Worm (Caenorhabditis elegans) whole organism, dauer: Measurements from ENCODE around the gene C29F7.10.
"Not testable (repeated sequence)": the region's sequence is repeated elsewhere in the genome, so short reads cannot be mapped to it uniquely, and the experiment has no call there.

Experiments
- unc-62 ChIP-seq: sonication (generic microtip); optimal IDR thresholded peaks from 2 replicates; lab custom pipeline; 2017; ENCODE audit warnings: missing biosample characterization, missing genetic modification reagents, missing genetic modification characterization

The C29F7.10 gene

DNA sequence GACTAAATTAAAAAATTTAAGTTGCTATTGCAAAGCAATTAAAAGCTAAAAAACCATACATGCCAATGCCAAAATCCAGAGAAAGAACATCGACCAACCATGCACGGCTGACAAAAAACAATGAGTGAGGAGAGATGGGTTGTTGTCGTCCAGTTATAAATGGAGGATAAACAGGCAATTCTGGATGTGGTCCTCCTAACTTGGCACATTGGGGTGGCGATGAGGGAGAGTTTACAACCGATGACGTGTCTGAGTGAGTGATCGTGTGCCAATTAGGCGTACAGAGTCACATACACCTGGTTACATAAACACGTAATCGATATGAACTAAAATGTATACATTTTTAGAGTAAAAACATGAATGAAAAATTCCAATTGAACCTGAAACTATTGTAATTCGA, at the start of gene C29F7.10:
Gene C29F7.10, minus strand, starts transcription at position 101 of the 400 bp plus-strand sequence.
- not testable (repeated sequence) for TF ChIP-seq unc-62 (GFP tag; lab: Kevin White, UChicago)

DNA sequence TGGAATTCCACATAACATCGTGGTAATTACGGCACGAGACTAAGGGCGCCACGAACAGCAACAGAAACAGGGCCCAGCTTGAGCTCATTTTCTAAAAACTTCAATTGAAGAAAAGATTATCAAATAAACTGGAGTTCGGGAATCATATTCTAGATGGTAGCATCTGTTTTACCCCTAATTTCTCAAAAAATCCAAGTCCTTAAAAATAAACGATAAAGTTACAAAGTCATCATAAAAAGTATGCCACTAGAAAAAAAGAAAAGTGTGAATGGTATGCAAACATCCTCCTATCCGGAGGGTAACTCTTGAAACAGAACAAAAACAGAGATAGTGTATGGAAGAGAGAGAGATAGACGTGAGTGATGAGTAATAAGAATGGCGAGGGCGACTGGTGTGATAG, 46.1 kb upstream of the C29F7.10 start, which contains the start of gene efn-3:
Gene efn-3, minus strand, starts transcription at position 101 of the 400 bp plus-strand sequence.
- no peak for TF ChIP-seq unc-62 (GFP tag; lab: Kevin White, UChicago)

DNA sequence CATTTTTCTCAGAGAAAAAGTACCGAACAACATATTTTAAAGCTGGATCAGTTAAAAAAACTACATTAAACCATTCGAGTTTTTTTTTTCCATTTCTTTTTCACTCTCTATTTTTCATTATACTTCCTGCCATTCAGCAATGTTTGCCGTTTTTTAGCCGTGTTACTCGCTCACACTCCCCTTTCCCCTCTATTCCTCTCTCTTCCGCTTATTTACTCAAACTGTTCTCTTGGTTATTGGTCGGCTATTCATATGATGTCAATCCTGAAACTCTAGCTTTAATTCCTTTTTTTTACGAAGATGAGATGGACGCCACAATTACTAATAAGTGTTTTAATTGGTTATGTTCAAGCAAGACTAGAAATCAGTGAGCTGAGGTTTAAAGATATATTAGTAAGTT, 40.6 kb upstream of the C29F7.10 start, which contains the start of gene tre-4:
Gene tre-4, plus strand, starts transcription at position 301 of the 400 bp plus-strand sequence.
- no peak for TF ChIP-seq unc-62 (GFP tag; lab: Kevin White, UChicago)

DNA sequence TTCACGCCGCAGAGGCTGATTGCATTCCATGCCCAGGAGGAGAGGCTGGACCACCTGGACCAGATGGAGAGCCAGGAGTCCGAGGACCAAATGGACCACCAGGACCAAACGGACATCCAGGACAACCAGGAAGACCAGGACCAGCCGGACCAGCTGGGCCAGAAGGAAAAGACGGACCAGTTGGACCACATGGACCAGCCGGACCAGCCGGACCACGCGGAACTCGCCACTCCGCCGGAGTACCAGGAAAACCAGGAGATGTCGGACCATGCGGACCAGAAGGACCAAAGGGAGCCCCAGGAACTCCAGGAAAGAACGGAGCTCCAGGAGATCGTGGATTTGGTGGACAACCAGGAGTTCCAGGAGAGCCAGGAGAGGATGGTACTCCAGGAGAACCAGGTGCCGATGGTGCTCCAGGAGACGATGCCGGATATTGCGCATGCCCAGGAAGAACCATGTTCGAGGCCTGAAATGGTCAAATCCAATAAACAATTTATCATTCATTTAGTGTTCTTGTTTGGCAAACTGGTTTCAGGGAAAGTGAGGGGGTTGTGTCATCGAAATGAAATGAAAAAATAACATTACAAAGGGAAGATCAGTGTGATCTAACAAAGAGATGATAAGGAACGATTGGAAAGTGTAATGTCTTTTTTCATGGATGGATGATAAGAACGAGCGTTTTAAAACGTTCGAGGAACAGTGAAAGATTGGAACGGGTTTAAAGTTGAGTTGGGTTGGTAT, 38.8 kb upstream of the C29F7.10 start:
- no peak for TF ChIP-seq unc-62 (GFP tag; lab: Kevin White, UChicago)

DNA sequence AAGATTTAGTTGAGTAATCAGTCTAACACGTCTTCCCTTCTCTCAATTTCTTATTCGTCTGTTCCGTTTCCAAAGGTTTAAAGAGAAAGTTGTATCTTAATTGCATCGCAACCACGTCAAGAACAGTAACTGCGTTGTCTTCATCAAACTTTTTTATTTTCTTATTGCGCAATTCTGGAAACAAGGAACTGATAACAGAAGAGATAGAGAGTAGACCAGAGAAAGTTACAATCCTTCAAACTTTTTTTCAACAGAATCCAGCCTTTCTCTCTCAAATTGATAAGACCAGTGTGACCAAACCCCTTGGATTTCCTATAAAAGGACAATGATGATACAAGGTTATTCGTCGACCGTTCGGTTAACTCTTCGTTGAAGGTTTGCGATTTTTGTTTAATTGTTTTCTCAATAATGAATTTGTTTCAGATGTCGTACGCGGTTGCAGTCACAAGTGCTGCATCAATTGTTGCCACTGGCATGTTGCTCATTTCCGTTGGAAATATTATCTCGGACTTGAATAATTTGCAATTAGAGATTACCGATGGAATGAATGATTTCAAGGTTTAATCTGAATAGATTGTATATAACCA, 37.9 kb upstream of the C29F7.10 start, which contains the start of gene col-184:
Gene col-184, plus strand, starts transcription at position 409 of the 587 bp plus-strand sequence.
- no peak for TF ChIP-seq unc-62 (GFP tag; lab: Kevin White, UChicago)

DNA sequence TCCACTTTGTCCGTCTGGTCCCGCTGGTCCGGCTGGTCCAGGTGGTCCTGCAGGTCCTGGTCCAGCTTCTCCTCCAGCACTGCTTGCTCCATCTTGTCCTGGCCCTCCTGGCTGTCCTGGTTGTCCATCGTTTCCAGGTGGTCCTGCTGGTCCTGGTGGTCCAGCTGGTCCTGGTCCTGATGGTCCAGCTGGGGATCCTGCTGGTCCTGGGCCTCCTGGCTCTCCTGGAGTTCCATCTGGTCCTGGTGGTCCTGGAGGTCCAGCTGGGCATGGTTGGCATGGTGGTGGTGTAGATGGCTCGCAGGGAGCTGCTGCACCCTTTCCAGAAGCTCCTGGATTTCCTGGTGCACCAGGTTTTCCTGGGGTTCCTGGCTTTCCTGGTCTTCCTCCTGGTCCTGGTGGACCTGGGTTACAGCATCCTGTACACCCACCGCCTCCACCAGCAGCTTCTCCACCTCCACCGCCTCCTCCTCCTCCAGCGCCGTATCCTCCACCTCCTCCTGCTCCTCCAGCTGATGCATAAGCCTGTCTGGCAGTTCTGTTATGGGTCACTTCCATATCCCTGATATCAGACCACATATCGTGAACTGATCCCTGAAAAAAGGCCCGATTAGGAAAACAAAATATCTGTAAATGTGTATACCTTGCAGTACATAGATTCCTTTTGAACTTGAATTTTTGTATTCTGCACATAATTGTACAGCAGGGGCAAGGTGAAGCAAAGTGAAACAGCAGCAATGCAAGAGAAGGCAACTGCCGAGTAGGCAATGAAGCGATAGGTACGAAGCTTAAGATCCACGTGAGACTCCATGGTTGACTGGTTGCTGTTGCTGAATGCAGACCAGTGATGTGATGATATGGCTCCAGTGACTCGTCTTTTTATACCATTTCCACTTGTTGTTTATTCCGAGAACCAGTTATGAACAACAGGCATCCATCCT, 35.9 kb upstream of the C29F7.10 start, which contains the start of gene col-183:
Gene col-183, minus strand, starts transcription at position 839 of the 941 bp plus-strand sequence.
- TF ChIP-seq unc-62 (GFP tag; lab: Kevin White, UChicago) = no peak

DNA sequence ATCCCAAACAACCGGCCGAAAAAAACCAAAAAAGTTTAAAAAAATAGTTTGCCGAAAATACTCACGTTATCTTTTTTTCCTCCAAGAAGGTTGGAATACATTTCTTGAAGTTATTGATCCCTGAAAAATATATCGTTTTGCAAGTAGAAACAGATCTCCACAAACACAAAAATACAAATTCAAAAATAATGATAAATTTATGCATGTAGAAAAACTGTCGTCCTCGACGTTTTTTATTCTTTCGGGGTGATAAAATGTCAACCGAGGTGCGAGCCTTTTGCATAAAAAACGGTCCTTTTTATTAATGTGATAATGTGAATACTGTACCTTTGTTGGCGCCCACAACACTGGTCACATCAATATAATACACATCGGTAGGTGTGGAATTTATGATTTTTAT, 32.5 kb upstream of the C29F7.10 start, which contains the start of gene F02D10.2:
Gene F02D10.2, minus strand, starts transcription at position 101 of the 400 bp plus-strand sequence.
- TF ChIP-seq unc-62 (GFP tag; lab: Kevin White, UChicago) = no peak

DNA sequence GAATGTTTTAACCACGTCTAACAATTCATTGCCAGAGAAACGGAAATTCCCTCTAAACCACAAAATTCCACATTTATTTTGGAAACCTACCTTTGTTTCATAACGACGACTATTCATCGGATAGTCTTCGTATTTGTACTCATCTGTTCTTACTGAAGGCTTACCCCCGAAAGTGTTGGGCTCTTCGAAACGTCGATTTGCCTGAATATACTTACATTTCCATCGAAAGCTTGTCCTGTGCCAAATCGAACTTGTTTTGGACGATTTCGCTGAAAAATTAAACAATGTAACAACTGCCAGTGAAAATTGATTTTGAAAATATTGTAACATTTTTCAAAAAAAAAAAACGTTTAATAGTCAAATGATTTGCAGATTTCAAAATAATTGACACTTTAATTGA, 31.2 kb upstream of the C29F7.10 start, which contains the start of gene F02D10.3:
Gene F02D10.3, minus strand, starts transcription at position 101 of the 400 bp plus-strand sequence.
- TF ChIP-seq unc-62 (GFP tag; lab: Kevin White, UChicago) = no peak

DNA sequence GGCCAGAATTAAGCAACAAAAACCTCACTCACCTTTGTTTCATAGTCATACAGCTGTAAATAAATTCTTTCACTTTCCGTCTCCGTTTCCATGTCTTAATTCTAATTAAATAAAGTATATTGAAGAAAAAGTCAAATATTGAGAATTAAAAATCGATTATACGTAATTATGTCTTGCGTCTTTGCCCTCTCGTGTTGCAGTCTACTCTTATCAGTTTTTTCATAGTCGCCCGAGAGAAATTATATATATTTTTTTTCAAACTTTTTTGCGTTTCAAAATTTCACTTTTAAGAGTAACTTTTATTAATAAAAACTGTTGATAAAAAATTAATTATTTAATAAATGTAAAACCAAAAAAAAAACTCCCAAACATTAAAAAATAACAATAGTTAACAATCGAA, 25.2 kb upstream of the C29F7.10 start, which contains the start of gene flr-1:
Gene flr-1, minus strand, starts transcription at position 101 of the 400 bp plus-strand sequence.
- TF ChIP-seq unc-62 (GFP tag; lab: Kevin White, UChicago) = no peak

DNA sequence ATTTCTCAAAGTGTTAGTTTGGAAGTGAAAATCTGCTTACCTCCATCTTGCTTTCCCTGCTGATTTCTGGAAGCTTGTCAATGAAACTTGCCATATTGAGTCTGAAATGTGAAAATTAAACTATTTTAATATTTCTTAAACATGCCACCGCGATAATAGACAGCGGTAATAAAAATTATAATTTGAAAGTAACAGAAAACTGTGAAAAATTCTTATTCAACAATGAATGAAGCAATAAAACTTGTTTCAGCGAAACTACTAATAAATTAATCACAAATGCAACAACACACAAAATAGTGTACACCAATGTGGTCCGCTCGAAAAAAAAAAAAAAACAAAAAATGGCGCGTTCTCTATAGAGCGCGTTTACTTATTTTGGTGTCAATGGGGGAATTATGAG, 20.3 kb upstream of the C29F7.10 start, which contains the start of gene F02D10.6:
Gene F02D10.6, minus strand, starts transcription at position 101 of the 400 bp plus-strand sequence.
- TF ChIP-seq unc-62 (GFP tag; lab: Kevin White, UChicago) = no peak

DNA sequence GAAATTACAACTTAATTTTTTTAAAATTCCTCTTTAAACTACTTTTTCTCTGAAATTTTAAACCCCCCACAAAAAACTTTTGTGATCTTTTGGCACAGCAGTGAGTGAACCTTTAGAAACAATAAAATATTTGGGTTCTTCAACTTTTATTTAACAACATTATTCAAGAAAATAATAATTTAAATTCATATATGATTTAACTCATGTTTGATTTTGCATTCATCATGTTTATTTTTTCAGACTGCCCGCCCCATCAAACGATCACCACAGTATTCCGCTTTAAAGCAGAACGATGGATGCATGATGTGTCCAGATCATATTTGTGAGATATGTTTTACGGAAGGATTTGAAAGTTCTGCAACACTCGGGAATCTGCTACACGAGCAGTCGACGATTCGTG, 15.1 kb upstream of the C29F7.10 start, which contains the start of gene set-8:
Gene set-8, plus strand, starts transcription at position 301 of the 400 bp plus-strand sequence.
- no peak for TF ChIP-seq unc-62 (GFP tag; lab: Kevin White, UChicago)

DNA sequence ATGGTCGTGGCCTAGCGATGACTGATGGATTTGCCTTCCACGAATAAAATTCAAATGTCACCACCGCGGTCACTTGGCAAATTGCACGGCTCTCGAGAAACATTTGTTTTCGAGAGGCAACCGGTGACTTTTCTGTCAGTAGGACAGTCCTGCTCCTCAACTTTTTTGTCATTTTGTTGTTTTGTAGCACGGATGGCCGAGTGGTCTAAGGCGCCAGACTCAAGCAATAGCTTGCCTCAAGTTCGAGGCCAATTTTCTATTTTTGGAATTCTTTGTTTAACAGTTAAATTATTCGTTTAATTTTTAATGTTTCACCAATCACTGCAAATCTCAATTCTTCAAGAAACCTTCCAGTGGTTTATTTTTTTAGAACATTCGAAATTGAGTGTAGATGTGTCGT, 13.0 kb upstream of the C29F7.10 start:
- TF ChIP-seq unc-62 (GFP tag; lab: Kevin White, UChicago) = no peak

DNA sequence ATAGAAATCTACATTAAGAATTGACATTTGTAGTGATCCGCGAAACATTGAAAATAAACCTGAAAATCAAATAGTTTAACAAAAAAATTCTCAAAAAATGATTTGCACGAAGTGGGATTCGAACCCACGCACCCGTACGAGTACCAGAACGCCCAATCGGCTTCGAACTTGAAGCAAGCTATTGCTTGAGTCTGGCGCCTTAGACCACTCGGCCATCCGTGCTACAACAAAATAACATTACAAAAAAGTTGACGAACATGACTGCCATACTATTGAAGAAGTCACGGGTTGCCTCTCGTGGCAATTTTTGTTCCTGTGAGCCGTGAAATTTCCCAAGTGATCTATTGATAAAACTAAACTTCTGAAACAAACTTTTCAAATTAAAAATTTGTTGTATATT, 12.0 kb upstream of the C29F7.10 start:
- TF ChIP-seq unc-62 (GFP tag; lab: Kevin White, UChicago) = no peak

DNA sequence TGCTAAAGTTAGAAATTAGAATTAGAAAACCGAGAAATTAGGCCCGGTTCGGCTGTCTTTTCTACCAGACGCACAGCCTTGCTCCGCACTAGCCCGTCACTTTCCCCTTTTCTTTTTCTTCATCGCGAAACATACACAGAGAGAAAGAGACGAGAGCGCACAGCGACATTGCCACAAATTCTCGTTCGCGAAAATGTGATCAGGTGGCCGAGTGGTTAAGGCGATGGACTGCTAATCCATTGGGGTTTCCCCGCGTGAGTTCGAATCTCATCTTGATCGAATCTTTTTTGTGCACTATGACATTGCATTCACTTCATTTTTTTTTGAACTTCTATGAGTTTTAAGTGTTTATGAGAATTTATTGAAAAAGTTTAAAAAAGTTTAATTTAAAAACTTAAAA, 11.2 kb upstream of the C29F7.10 start:
- no peak for TF ChIP-seq unc-62 (GFP tag; lab: Kevin White, UChicago)
